Fruit fly (Drosophila melanogaster): ENCODE results near the gene Snoo.

The Snoo gene

dm6 chr2L:7960581-7961530 is 23.1 kb downstream of the Snoo start (continued):
- no peak for TF ChIP-seq al (GFP tag; IDR thresholded peaks at IDR 0.05)
- no peak for TF ChIP-seq E2f2 (GFP tag; IDR thresholded peaks at IDR 0.05)
- no peak for TF ChIP-seq H2.0 (GFP tag; IDR thresholded peaks at IDR 0.05)
- TF ChIP-seq Dip3 (GFP tag; optimal IDR thresholded peaks at IDR 0.05), result no peak
- TF ChIP-seq CG7786 (GFP tag; optimal IDR thresholded peaks at IDR 0.05), result no peak
- TF ChIP-seq CG2875 (GFP tag; optimal IDR thresholded peaks at IDR 0.05), result peak; percentile 14
- TF ChIP-seq CG7357 (GFP tag; IDR thresholded peaks at IDR 0.05), result no peak
- TF ChIP-seq CG4854 (GFP tag; optimal IDR thresholded peaks at IDR 0.05), result peak; percentile 7
- TF ChIP-seq B-H1 (GFP tag; IDR thresholded peaks at IDR 0.05), result no peak
- 0 out of 2 replicates have a peak, but pooled peaks have one; percentile 11 for TF ChIP-seq rib (GFP tag; IDR thresholded peaks at IDR 0.05)
- TF ChIP-seq NK7.1 (GFP tag; optimal IDR thresholded peaks at IDR 0.05), result no peak
- TF ChIP-seq Jarid2 (GFP tag; optimal IDR thresholded peaks at IDR 0.05), result peak; percentile 30
- TF ChIP-seq vnd (GFP tag; IDR thresholded peaks at IDR 0.05; ENCODE audit: partially characterized antibody), result no peak
- no peak for TF ChIP-seq dm (GFP tag; optimal IDR thresholded peaks at IDR 0.05)
- TF ChIP-seq Hmr (GFP tag; optimal IDR thresholded peaks at IDR 0.05), result peak; percentile 84
- peak; percentile 25 for TF ChIP-seq CG10147 (GFP tag; optimal IDR thresholded peaks at IDR 0.05)
- no peak for TF ChIP-seq klu (GFP tag; IDR thresholded peaks at IDR 0.05)
- TF ChIP-seq sisA (GFP tag; IDR thresholded peaks at IDR 0.05), result no peak
- no peak for TF ChIP-seq tx (GFP tag; optimal IDR thresholded peaks at IDR 0.05)
- no peak for TF ChIP-seq fu2 (GFP tag; optimal IDR thresholded peaks at IDR 0.05)
- TF ChIP-seq CG18476 (GFP tag; optimal IDR thresholded peaks at IDR 0.05), result no peak
- TF ChIP-seq CG1602 (GFP tag; optimal IDR thresholded peaks at IDR 0.05), result no peak
- peak; percentile 83 for TF ChIP-seq CG9437 (GFP tag; optimal IDR thresholded peaks at IDR 0.05)
- peak; percentile 83 for TF ChIP-seq BtbVII (GFP tag; optimal IDR thresholded peaks at IDR 0.05)
- peak; percentile 67 for TF ChIP-seq Fer3 (tag; optimal IDR thresholded peaks at IDR 0.05)
- peak; percentile 9 for TF ChIP-seq CG6254 (GFP tag; optimal IDR thresholded peaks at IDR 0.05)
- TF ChIP-seq Nf-YB (GFP tag; optimal IDR thresholded peaks at IDR 0.05), result peak; percentile 36
- no peak for TF ChIP-seq CG8089 (GFP tag; optimal IDR thresholded peaks at IDR 0.05)
- TF ChIP-seq crol (GFP tag; IDR thresholded peaks at IDR 0.05), result no peak
- TF ChIP-seq CG14860 (GFP tag; IDR thresholded peaks at IDR 0.05; ENCODE audit: partially characterized antibody), result no peak
- peak; percentile 11 for TF ChIP-seq unpg (GFP tag; optimal IDR thresholded peaks at IDR 0.05)
- TF ChIP-seq gsb-n (tag; optimal IDR thresholded peaks at IDR 0.05), result no peak
- no peak for TF ChIP-seq CG3163 (GFP tag; optimal IDR thresholded peaks at IDR 0.05)
- TF ChIP-seq Abd-B (GFP tag; optimal IDR thresholded peaks at IDR 0.05), result no peak
- no peak for TF ChIP-seq CG8290 (GFP tag; optimal IDR thresholded peaks at IDR 0.05)
- peak in 1 of 2 experiments; percentile 46 for TF ChIP-seq CG8290 (tag; optimal IDR thresholded peaks at IDR 0.05)
- TF ChIP-seq Dbx (GFP tag; IDR thresholded peaks at IDR 0.05), result 0 out of 3 replicates have a peak, but pooled peaks have one; percentile 12
- TF ChIP-seq sqz (GFP tag; optimal IDR thresholded peaks at IDR 0.05), result no peak
- TF ChIP-seq Scr (GFP tag; IDR thresholded peaks at IDR 0.05; ENCODE audit: partially characterized antibody), result no peak
- no peak for TF ChIP-seq her (GFP tag; optimal IDR thresholded peaks at IDR 0.05)
- no peak for TF ChIP-seq zen2 (GFP tag; IDR thresholded peaks at IDR 0.05; ENCODE audit: partially characterized antibody)
- TF ChIP-seq ken (GFP tag; IDR thresholded peaks at IDR 0.05), result no peak
- no peak for TF ChIP-seq CG4424 (GFP tag; optimal IDR thresholded peaks at IDR 0.05)
- TF ChIP-seq CG1529 (GFP tag; optimal IDR thresholded peaks at IDR 0.05), result no peak
- TF ChIP-seq eyg (GFP tag; optimal IDR thresholded peaks at IDR 0.05), result no peak
- TF ChIP-seq CG11723 (GFP tag; optimal IDR thresholded peaks at IDR 0.05), result no peak
- no peak for TF ChIP-seq CG11398 (GFP tag; optimal IDR thresholded peaks at IDR 0.05)
- no peak for TF ChIP-seq inv (GFP tag; IDR thresholded peaks at IDR 0.05; ENCODE audit: partially characterized antibody)
- TF ChIP-seq CG3847 (GFP tag; IDR thresholded peaks at IDR 0.05), result no peak

Data from whole organism, embryonic.